Worm (Caenorhabditis elegans) whole organism, young adult: ENCODE measurements around the gene M88.3.
A peak's percentile ranks its signal among the peaks of the same experiment; 100 is the strongest.

Source experiments
- B0019.2 ChIP-seq: fragments of 200-800 bp; sonication (Bioruptor generic); conservative IDR thresholded peaks from 2 replicates; pipeline ENCODE4 v1.3.6; 2022; ENCODE audit warnings: missing genetic modification reagents, missing genetic modification characterization, missing compliant biosample characterization
- B0035.1 ChIP-seq: sonication (generic microtip); optimal IDR thresholded peaks from 2 replicates; lab custom pipeline; 2016; ENCODE audit warnings: missing genetic modification characterization, mild to moderate bottlenecking, missing compliant biosample characterization, missing genotype, missing genetic modification reagents
- B0336.3 ChIP-seq: fragments of 200-800 bp; sonication (Bioruptor generic); IDR thresholded peaks from 2 replicates; pipeline ENCODE4 v1.3.6; 2022; ENCODE audit warnings: missing genetic modification characterization, missing compliant biosample characterization
- C06A6.2 ChIP-seq: fragments of 200-800 bp; sonication (Bioruptor generic); conservative IDR thresholded peaks from 2 replicates; pipeline ENCODE4 v1.3.6; 2022; ENCODE audit warnings: missing genetic modification characterization, missing compliant biosample characterization
- F33H1.4 ChIP-seq: fragments of 200-800 bp; sonication (Bioruptor generic); IDR thresholded peaks from 2 replicates; pipeline ENCODE4 v1.3.6; 2022; ENCODE audit warnings: missing genetic modification reagents, missing genetic modification characterization, missing compliant biosample characterization
- F55B11.4 ChIP-seq: sonication (generic microtip); optimal IDR thresholded peaks from 2 replicates; lab custom pipeline; 2016; ENCODE audit warnings: missing compliant biosample characterization, missing genetic modification characterization, borderline replicate concordance; ENCODE audit not compliant: insufficient read depth
- F57A8.1 ChIP-seq: fragments of 200-800 bp; sonication (Bioruptor generic); optimal IDR thresholded peaks from 2 replicates; lab custom pipeline; 2018; ENCODE audit warnings: mild to moderate bottlenecking, missing genetic modification characterization, moderate library complexity, missing compliant biosample characterization
- K12H6.12 ChIP-seq: fragments of 200-800 bp; sonication (Bioruptor generic); optimal IDR thresholded peaks from 2 replicates; lab custom pipeline; 2018; ENCODE audit warnings: mild to moderate bottlenecking, missing genetic modification characterization, missing compliant biosample characterization
- akir-1 ChIP-seq: fragments of 200-800 bp; sonication (Bioruptor generic); optimal IDR thresholded peaks from 2 replicates; lab custom pipeline; 2018; ENCODE audit warnings: mild to moderate bottlenecking, missing genetic modification characterization, moderate library complexity, missing compliant biosample characterization
- atf-7 ChIP-seq: sonication (generic microtip); optimal IDR thresholded peaks from 2 replicates; lab custom pipeline; 2017; ENCODE audit warnings: mild to moderate bottlenecking, missing genetic modification characterization, missing compliant biosample characterization
- attf-6 ChIP-seq: fragments of 200-800 bp; sonication (Bioruptor generic); IDR thresholded peaks from 2 replicates; pipeline ENCODE4 v1.3.6; 2022; ENCODE audit warnings: missing genetic modification reagents, missing genetic modification characterization, missing compliant biosample characterization
- cebp-1 ChIP-seq, 2 experiments: fragments of 200-800 bp in 1 of 2; sonication (Bioruptor generic) in 1 of 2; sonication (generic microtip) in 1 of 2; IDR thresholded peaks in 1 of 2; optimal IDR thresholded peaks in 1 of 2; 2 replicates each; pipeline versions ENCODE4 v1.3.6 to Lab custom; 2017 to 2022; ENCODE audit warnings: missing compliant biosample characterization in 2 of 2, missing genetic modification characterization in 2 of 2, mild to moderate bottlenecking in 1 of 2, missing genetic modification reagents in 1 of 2, moderate library complexity in 1 of 2
- ceh-27 ChIP-seq: fragments of 200-800 bp; sonication (Bioruptor generic); optimal IDR thresholded peaks from 2 replicates; lab custom pipeline; 2018; ENCODE audit warnings: mild to moderate bottlenecking, missing genetic modification characterization, moderate library complexity, missing compliant biosample characterization
- ceh-58 ChIP-seq: fragments of 200-800 bp; sonication (Bioruptor generic); IDR thresholded peaks from 2 replicates; pipeline ENCODE4 v1.3.6; 2022; ENCODE audit warnings: missing genetic modification characterization, missing compliant biosample characterization
- ceh-79 ChIP-seq: sonication (generic microtip); optimal IDR thresholded peaks from 2 replicates; lab custom pipeline; 2017; ENCODE audit warnings: mild to moderate bottlenecking, missing genetic modification characterization, missing compliant biosample characterization
- ceh-91 ChIP-seq: fragments of 200-800 bp; sonication (Bioruptor generic); IDR thresholded peaks from 2 replicates; pipeline ENCODE4 v1.3.6; 2022; ENCODE audit warnings: missing genetic modification reagents, missing genetic modification characterization, missing compliant biosample characterization
- die-1 ChIP-seq: sonication (generic microtip); optimal IDR thresholded peaks from 2 replicates; lab custom pipeline; 2016; ENCODE audit warnings: missing genotype, mild to moderate bottlenecking, missing genetic modification characterization, missing compliant biosample characterization
- egl-18 ChIP-seq: fragments of 200-800 bp; sonication (Bioruptor generic); IDR thresholded peaks from 2 replicates; pipeline ENCODE4 v1.3.6; 2022; ENCODE audit warnings: missing genetic modification reagents, missing genetic modification characterization, missing compliant biosample characterization
- ets-4 ChIP-seq: fragments of 200-800 bp; sonication (Bioruptor generic); optimal IDR thresholded peaks from 2 replicates; lab custom pipeline; 2018; ENCODE audit warnings: mild to moderate bottlenecking, missing genetic modification characterization, missing compliant biosample characterization
- hmg-1.2 ChIP-seq: fragments of 200-800 bp; sonication (Bioruptor generic); IDR thresholded peaks from 2 replicates; pipeline ENCODE4 v1.3.6; 2022; ENCODE audit warnings: missing genetic modification reagents, missing genetic modification characterization, missing compliant biosample characterization
- hmg-20 ChIP-seq: fragments of 200-800 bp; sonication (Bioruptor generic); IDR thresholded peaks from 2 replicates; pipeline ENCODE4 v1.3.6; 2022; ENCODE audit warnings: missing genetic modification reagents, missing genetic modification characterization, missing compliant biosample characterization
- let-526 ChIP-seq: fragments of 200-800 bp; sonication (Bioruptor generic); IDR thresholded peaks from 2 replicates; pipeline ENCODE4 v1.3.6; 2022; ENCODE audit warnings: missing genetic modification reagents, missing genetic modification characterization, missing compliant biosample characterization
- lin-35 ChIP-seq, 3 experiments: fragments of 150-350 bp in 2 of 3; sonication (generic microtip) in 1 of 3; optimal IDR thresholded peaks; 2 replicates each; lab custom pipeline; 2014 to 2018; ENCODE audit warnings: missing biosample characterization in 3 of 3, missing genetic modification characterization in 3 of 3, missing genetic modification reagents in 3 of 3
- lin-40 ChIP-seq: sonication (generic microtip); optimal IDR thresholded peaks from 2 replicates; lab custom pipeline; 2016; ENCODE audit warnings: missing genetic modification characterization, mild to moderate bottlenecking, missing compliant biosample characterization, missing genotype, missing genetic modification reagents
- lsl-1 ChIP-seq: fragments of 200-800 bp; sonication (Bioruptor generic); optimal IDR thresholded peaks from 2 replicates; lab custom pipeline; 2018; ENCODE audit warnings: mild to moderate bottlenecking, missing genetic modification characterization, moderate library complexity, missing compliant biosample characterization
- lsy-27 ChIP-seq: sonication (generic microtip); optimal IDR thresholded peaks from 2 replicates; lab custom pipeline; 2017; ENCODE audit warnings: missing genetic modification characterization, mild to moderate bottlenecking, missing compliant biosample characterization, antibody characterized with exemption, missing genotype, borderline replicate concordance; ENCODE audit not compliant: insufficient read depth
- madf-3 ChIP-seq: fragments of 200-800 bp; sonication (Bioruptor generic); IDR thresholded peaks from 2 replicates; pipeline ENCODE4 v1.3.6; 2022; ENCODE audit warnings: missing genetic modification reagents, missing genetic modification characterization, missing compliant biosample characterization
- madf-6 ChIP-seq: fragments of 200-800 bp; sonication (Bioruptor generic); IDR thresholded peaks from 2 replicates; pipeline ENCODE4 v1.3.6; 2022; ENCODE audit warnings: missing genetic modification reagents, missing genetic modification characterization, missing compliant biosample characterization
- madf-8 ChIP-seq: fragments of 200-800 bp; sonication (Bioruptor generic); conservative IDR thresholded peaks from 2 replicates; pipeline ENCODE4 v1.3.6; 2022; ENCODE audit warnings: missing genetic modification reagents, missing genetic modification characterization, missing compliant biosample characterization
- nfyb-1 ChIP-seq: fragments of 200-800 bp; sonication (Bioruptor generic); IDR thresholded peaks from 2 replicates; pipeline ENCODE4 v1.3.6; 2022; ENCODE audit warnings: missing genetic modification reagents, missing genetic modification characterization, missing compliant biosample characterization
- pbrm-1 ChIP-seq: fragments of 200-800 bp; sonication (Bioruptor generic); IDR thresholded peaks from 2 replicates; pipeline ENCODE4 v1.3.6; 2022; ENCODE audit warnings: missing genetic modification reagents, missing genetic modification characterization, missing compliant biosample characterization
- rcor-1 ChIP-seq: fragments of 200-800 bp; sonication (Bioruptor generic); IDR thresholded peaks from 2 replicates; pipeline ENCODE4 v1.3.6; 2022; ENCODE audit warnings: missing genetic modification reagents, missing genetic modification characterization, missing compliant biosample characterization
- repo-1 ChIP-seq: sonication (generic microtip); optimal IDR thresholded peaks from 2 replicates; lab custom pipeline; 2017; ENCODE audit warnings: mild to moderate bottlenecking, missing genetic modification characterization, missing compliant biosample characterization
- snpc-1.1 ChIP-seq: sonication (generic microtip); optimal IDR thresholded peaks from 2 replicates; lab custom pipeline; 2017; ENCODE audit warnings: missing genetic modification characterization, mild to moderate bottlenecking, missing compliant biosample characterization, antibody characterized with exemption, moderate library complexity, missing genotype, missing genetic modification reagents; ENCODE audit not compliant: insufficient read depth
- snpc-3.4 ChIP-seq: sonication (generic microtip); optimal IDR thresholded peaks from 2 replicates; lab custom pipeline; 2017; ENCODE audit warnings: missing genetic modification characterization, mild to moderate bottlenecking, missing compliant biosample characterization, antibody characterized with exemption, moderate library complexity, missing genotype, missing genetic modification reagents
- sptf-2 ChIP-seq: fragments of 200-800 bp; sonication (Bioruptor generic); optimal IDR thresholded peaks from 2 replicates; lab custom pipeline; 2018; ENCODE audit warnings: mild to moderate bottlenecking, missing genetic modification characterization, missing compliant biosample characterization
- tbp1 ChIP-seq: fragments of 200-800 bp; sonication (Bioruptor generic); optimal IDR thresholded peaks from 2 replicates; lab custom pipeline; 2018; ENCODE audit warnings: mild to moderate bottlenecking, missing genetic modification characterization, missing compliant biosample characterization
- tbx-9 ChIP-seq: sonication (generic microtip); optimal IDR thresholded peaks from 2 replicates; lab custom pipeline; 2016; ENCODE audit warnings: borderline replicate concordance, missing genetic modification characterization, inconsistent platforms, missing compliant biosample characterization
- tlf-1 ChIP-seq: fragments of 200-800 bp; sonication (Bioruptor generic); optimal IDR thresholded peaks from 2 replicates; lab custom pipeline; 2018; ENCODE audit warnings: mild to moderate bottlenecking, missing genetic modification characterization, missing compliant biosample characterization
- unc-130 ChIP-seq: sonication (generic microtip); optimal IDR thresholded peaks from 2 replicates; lab custom pipeline; 2016; ENCODE audit warnings: missing genetic modification reagents, missing genetic modification characterization, missing compliant biosample characterization
- xnd-1 ChIP-seq: sonication (generic microtip); optimal IDR thresholded peaks from 2 replicates; lab custom pipeline; 2016; ENCODE audit warnings: missing genotype, missing genetic modification reagents, missing genetic modification characterization, missing compliant biosample characterization
- zim-3 ChIP-seq: sonication (generic microtip); optimal IDR thresholded peaks from 2 replicates; lab custom pipeline; 2017; ENCODE audit warnings: mild to moderate bottlenecking, missing genetic modification characterization, moderate library complexity, missing compliant biosample characterization
- ztf-26 ChIP-seq: sonication (generic microtip); optimal IDR thresholded peaks from 2 replicates; lab custom pipeline; 2017; ENCODE audit warnings: missing genetic modification characterization, missing compliant biosample characterization

Gene M88.3

ce11 chrIII:4560393-4560890, 15.6 kb upstream of the M88.3 start (continued):
- no peak for TF ChIP-seq attf-6 (GFP tag; lab: Robert Waterston, UW)
- no peak for TF ChIP-seq akir-1 (GFP tag; lab: Kevin White, UChicago)
- TF ChIP-seq ztf-26 (tag; lab: Kevin White, UChicago), result peak; percentile 16
- no peak for TF ChIP-seq sptf-2 (GFP tag; lab: Kevin White, UChicago)
- no peak for TF ChIP-seq ceh-79
- no peak for TF ChIP-seq hmg-20 (GFP tag; lab: Robert Waterston, UW)
- TF ChIP-seq snpc-3.4 (tag; lab: Kevin White, UChicago), result no peak
- TF ChIP-seq let-526 (GFP tag; lab: Robert Waterston, UW), result no peak
- peak; percentile 72 for TF ChIP-seq atf-7 (tag; lab: Kevin White, UChicago)
- TF ChIP-seq lin-40 (tag; lab: Kevin White, UChicago), result peak; percentile 68
- peak; percentile 17 for TF ChIP-seq tbp1
- TF ChIP-seq lin-35 (GFP tag; optimal IDR thresholded peaks at IDR 0.05; lab: Kevin White, UChicago), result peak in 1 of 3 experiments; percentile 36
- no peak for TF ChIP-seq lsl-1
- no peak for TF ChIP-seq egl-18
- TF ChIP-seq F33H1.4 (GFP tag; lab: Robert Waterston, UW), result no peak
- no peak for TF ChIP-seq madf-6 (GFP tag; lab: Robert Waterston, UW)
- peak; percentile 72 for TF ChIP-seq pbrm-1 (GFP tag; lab: Robert Waterston, UW)
- TF ChIP-seq zim-3 (tag; lab: Kevin White, UChicago), result no peak
- TF ChIP-seq cebp-1 (GFP tag; IDR thresholded peaks at IDR 0.05; lab: Robert Waterston, UW), result no peak
- TF ChIP-seq cebp-1 (tag; optimal IDR thresholded peaks at IDR 0.05; lab: Kevin White, UChicago), result peak; percentile 53
- TF ChIP-seq hmg-1.2 (GFP tag; lab: Robert Waterston, UW), result peak; percentile 94
- peak; percentile 3 for TF ChIP-seq unc-130 (GFP tag; lab: Kevin White, UChicago)
- no peak for TF ChIP-seq ceh-27 (GFP tag; lab: Kevin White, UChicago)
- no peak; the same call in 1 of the 2 replicates for TF ChIP-seq rcor-1 (GFP tag; lab: Robert Waterston, UW)
- TF ChIP-seq lsy-27 (tag; lab: Kevin White, UChicago), result no peak
- TF ChIP-seq madf-8, result no peak
- TF ChIP-seq ceh-91 (GFP tag; lab: Robert Waterston, UW), result no peak
- no peak for TF ChIP-seq snpc-1.1 (tag; lab: Kevin White, UChicago)
- TF ChIP-seq xnd-1, result no peak
- 0 out of 2 replicates have a peak, but pooled peaks have one; percentile 49 for TF ChIP-seq C06A6.2 (GFP tag; lab: Robert Waterston, UW)
- peak; percentile 64 for TF ChIP-seq B0336.3 (GFP tag; lab: Robert Waterston, UW)

ce11 chrIII:4555345-4555744, 10.5 kb upstream of the M88.3 start:
- TF ChIP-seq repo-1 (tag; lab: Kevin White, UChicago) (peak; percentile 28), lin-40 (tag; lab: Kevin White, UChicago) (no peak)

ce11 chrIII:4553316-4553715, 8.5 kb upstream of the M88.3 start, which contains the start of gene imph-1:
TSS of gene imph-1 (plus strand) at chrIII:4553616.
- TF ChIP-seq lsl-1 (no peak), nfyb-1 (GFP tag; lab: Robert Waterston, UW) (no peak), ets-4 (no peak), lin-40 (tag; lab: Kevin White, UChicago) (no peak), F57A8.1 (GFP tag; lab: Kevin White, UChicago) (no peak), die-1 (tag; lab: Kevin White, UChicago) (no peak), B0035.1 (no peak), hmg-20 (GFP tag; lab: Robert Waterston, UW) (no peak), unc-130 (GFP tag; lab: Kevin White, UChicago) (no peak), xnd-1 (no peak), tlf-1 (no peak), tbx-9 (tag; lab: Kevin White, UChicago) (no peak), ceh-58 (GFP tag; lab: Robert Waterston, UW) (no peak), B0019.2 (GFP tag; lab: Robert Waterston, UW) (no peak), madf-3 (GFP tag; lab: Robert Waterston, UW) (no peak), K12H6.12 (tag; lab: Kevin White, UChicago) (no peak), F55B11.4 (tag; lab: Kevin White, UChicago) (no peak)
- TF ChIP-seq, all 124 proteins: peak for 0
